Worm (Caenorhabditis elegans): Measurements from ENCODE around the gene taf-6.1.

DNA sequence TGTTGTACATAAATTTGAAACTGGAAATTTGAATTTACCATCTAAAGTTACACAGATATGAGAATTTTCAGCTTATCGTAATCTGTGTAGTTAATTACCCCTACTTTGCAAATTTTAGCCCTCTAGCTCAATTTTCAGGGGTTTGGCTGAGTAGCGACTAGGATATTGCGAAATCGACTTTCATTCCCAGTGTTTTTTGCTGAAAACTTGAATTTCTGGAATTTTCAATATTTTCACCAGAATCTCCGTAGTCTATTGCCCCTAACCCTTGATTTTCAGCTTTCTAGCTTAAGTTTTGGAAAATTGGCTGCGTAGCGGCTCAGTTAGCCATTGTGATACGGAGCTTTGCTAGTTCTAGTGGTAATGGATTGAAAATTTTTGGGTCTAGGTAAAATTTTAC, 29.4 kb downstream of the taf-6.1 start:
- TF ChIP-seq nhr-12 (tag; optimal IDR thresholded peaks at IDR 0.05) (no peak), ztf-4 (tag; optimal IDR thresholded peaks at IDR 0.05) (no peak), mbf-1 (tag; optimal IDR thresholded peaks at IDR 0.05) (no peak)

All from whole organism, L2 larva.